Worm (Caenorhabditis elegans): Measurements from ENCODE around the gene F58E6.6.

Gene F58E6.6

ce11 chrV:9731852-9732251, 21.0 kb downstream of the F58E6.6 start:
- TF ChIP-seq mdt-29 (GFP tag; IDR thresholded peaks at IDR 0.05) = peak; percentile 54
- 0 out of 2 replicates have a peak, but pooled peaks have one; percentile 5 for TF ChIP-seq lim-7 (GFP tag; IDR thresholded peaks at IDR 0.05)
- no peak for TF ChIP-seq ctbp-1 (GFP tag; IDR thresholded peaks at IDR 0.05)
- TF ChIP-seq duxl-1 (tag; optimal IDR thresholded peaks at IDR 0.05; ENCODE audit: poor library complexity) = no peak
- TF ChIP-seq ceh-32 (tag; optimal IDR thresholded peaks at IDR 0.05; ENCODE audit: poor library complexity) = no peak
- no peak for TF ChIP-seq nhr-48 (tag; optimal IDR thresholded peaks at IDR 0.05)
- peak; percentile 43 for TF ChIP-seq ama-1 (optimal IDR thresholded peaks at IDR 0.05)
- no peak for TF ChIP-seq mxl-2 (GFP tag; conservative IDR thresholded peaks at IDR 0.05)
- no peak for TF ChIP-seq nhr-77 (tag; optimal IDR thresholded peaks at IDR 0.05)
- peak; percentile 41 for TF ChIP-seq Y5F2A.4 (GFP tag; optimal IDR thresholded peaks at IDR 0.05)
- TF ChIP-seq hmg-1.1 (GFP tag; IDR thresholded peaks at IDR 0.05) = no peak
- no peak for TF ChIP-seq dmd-9 (GFP tag; IDR thresholded peaks at IDR 0.05)
- peak; percentile 33 to 35 for TF ChIP-seq lsy-2 (tag; optimal IDR thresholded peaks at IDR 0.05)
- no peak for TF ChIP-seq pqm-1 (tag; optimal IDR thresholded peaks at IDR 0.05)
- TF ChIP-seq ztf-11 (tag; optimal IDR thresholded peaks at IDR 0.05) = no peak
- no peak for TF ChIP-seq F44E2.7 (GFP tag; IDR thresholded peaks at IDR 0.05)
- TF ChIP-seq madf-5 (GFP tag; IDR thresholded peaks at IDR 0.05) = no peak
- TF ChIP-seq zip-11 (GFP tag; IDR thresholded peaks at IDR 0.05) = no peak
- TF ChIP-seq hlh-11 (tag; optimal IDR thresholded peaks at IDR 0.05) = no peak
- TF ChIP-seq nhr-76 (tag; optimal IDR thresholded peaks at IDR 0.05) = no peak
- TF ChIP-seq tag-97 (GFP tag; IDR thresholded peaks at IDR 0.05) = no peak
- no peak for TF ChIP-seq nhr-237 (tag; optimal IDR thresholded peaks at IDR 0.05)
- TF ChIP-seq vab-7 (GFP tag; IDR thresholded peaks at IDR 0.05) = peak; percentile 66; the same call in 1 of the 2 replicates
- no peak for TF ChIP-seq nhr-102 (tag; optimal IDR thresholded peaks at IDR 0.05)
- 0 out of 2 replicates have a peak, but pooled peaks have one; percentile 3 for TF ChIP-seq Y105C5A.15 (GFP tag; IDR thresholded peaks at IDR 0.05)
- no peak for TF ChIP-seq F49E8.2 (tag; optimal IDR thresholded peaks at IDR 0.05; ENCODE audit: borderline replicate concordance)
- TF ChIP-seq unc-62 (GFP tag; optimal IDR thresholded peaks at IDR 0.05 in 1 of 2) = peak in 1 of 2 experiments; percentile 78
- no peak for TF ChIP-seq unc-62 (tag; optimal IDR thresholded peaks at IDR 0.05)
- peak; percentile 80 for TF ChIP-seq aha-1 (tag)
- TF ChIP-seq madf-9 (GFP tag; conservative IDR thresholded peaks at IDR 0.05) = no peak
- no peak for TF ChIP-seq unc-130 (GFP tag; optimal IDR thresholded peaks at IDR 0.05)
- TF ChIP-seq saeg-2 (GFP tag; IDR thresholded peaks at IDR 0.05) = 0 out of 2 replicates have a peak, but pooled peaks have one; percentile 17
- TF ChIP-seq cey-2 (tag; optimal IDR thresholded peaks at IDR 0.05; ENCODE audit: borderline replicate concordance, insufficient read depth) = no peak
- TF ChIP-seq rbr-2 (tag; optimal IDR thresholded peaks at IDR 0.05) = no peak
- TF ChIP-seq mes-2 (tag; optimal IDR thresholded peaks at IDR 0.05; ENCODE audit: poor library complexity, severe bottlenecking) = peak; percentile 47
- TF ChIP-seq dpl-1 (GFP tag; optimal IDR thresholded peaks at IDR 0.05) = no peak
- TF ChIP-seq lin-38 (GFP tag; IDR thresholded peaks at IDR 0.05) = no peak; the same call in 1 of the 2 replicates
- no peak for TF ChIP-seq egl-27 (tag; optimal IDR thresholded peaks at IDR 0.05)
- TF ChIP-seq ZK546.5 (tag; optimal IDR thresholded peaks at IDR 0.05) = no peak
- TF ChIP-seq egl-43 (GFP tag; IDR thresholded peaks at IDR 0.05) = peak; percentile 70
- no peak for TF ChIP-seq hlh-30 (tag; optimal IDR thresholded peaks at IDR 0.05; ENCODE audit: insufficient read depth)
- TF ChIP-seq ceh-62 (tag; optimal IDR thresholded peaks at IDR 0.05) = no peak
- TF ChIP-seq unc-39 (tag; optimal IDR thresholded peaks at IDR 0.05) = no peak
- TF ChIP-seq dmd-8 (GFP tag; IDR thresholded peaks at IDR 0.05) = peak; percentile 49; the same call in 1 of the 2 replicates
- no peak for TF ChIP-seq zag-1 (tag; optimal IDR thresholded peaks at IDR 0.05)
- no peak for TF ChIP-seq ceh-20 (GFP tag; IDR thresholded peaks at IDR 0.05)

Data from whole organism, L4 larva.